Worm (Caenorhabditis elegans) whole organism, midembryonic: ENCODE data around the gene pigt-1.

Experiments used
- cog-1 ChIP-seq: sonication (generic microtip); optimal IDR thresholded peaks from 2 replicates; lab custom pipeline; 2016; ENCODE audit warnings: missing genetic modification characterization, missing compliant biosample characterization
- med-1 ChIP-seq: sonication (generic microtip); optimal IDR thresholded peaks from 2 replicates; lab custom pipeline; 2017; ENCODE audit warnings: missing genetic modification characterization, mild to moderate bottlenecking, missing compliant biosample characterization, antibody characterized with exemption, missing genetic modification reagents; ENCODE audit not compliant: insufficient read depth
- ref-1 ChIP-seq: fragments of 200-800 bp; sonication (Bioruptor generic); conservative IDR thresholded peaks from 2 replicates; pipeline ENCODE4 v1.3.6; 2022; ENCODE audit warnings: missing genetic modification reagents, missing genetic modification characterization, missing compliant biosample characterization

DNA sequence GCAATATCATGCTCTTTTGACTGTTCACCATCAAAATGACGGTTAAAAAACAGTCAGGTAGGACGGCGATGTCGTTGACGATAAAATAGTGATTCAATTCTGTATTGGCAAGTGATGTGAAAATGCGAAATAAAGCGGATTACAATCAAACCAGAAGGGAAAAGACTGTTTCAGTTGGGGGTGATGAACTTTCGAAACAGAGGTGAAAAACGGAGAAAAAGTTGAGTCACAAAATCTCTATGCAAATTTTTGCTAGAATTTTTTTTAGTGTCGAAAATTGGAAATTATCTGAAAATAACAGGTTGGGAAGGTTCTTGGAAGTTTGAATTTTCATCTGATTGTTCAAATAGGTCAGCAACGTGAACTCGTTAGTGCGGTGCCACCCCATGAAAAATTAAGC, 36.9 kb downstream of the pigt-1 start, which contains the start of gene nas-31:
- TF ChIP-seq cog-1 (tag; lab: Kevin White, UChicago) (no peak), ref-1 (GFP tag; lab: Robert Waterston, UW) (no peak), med-1 (GFP tag; lab: Kevin White, UChicago) (no peak)
